Worm (Caenorhabditis elegans): Measurements from ENCODE around the gene Y22D7AL.7.

The Y22D7AL.7 gene

DNA sequence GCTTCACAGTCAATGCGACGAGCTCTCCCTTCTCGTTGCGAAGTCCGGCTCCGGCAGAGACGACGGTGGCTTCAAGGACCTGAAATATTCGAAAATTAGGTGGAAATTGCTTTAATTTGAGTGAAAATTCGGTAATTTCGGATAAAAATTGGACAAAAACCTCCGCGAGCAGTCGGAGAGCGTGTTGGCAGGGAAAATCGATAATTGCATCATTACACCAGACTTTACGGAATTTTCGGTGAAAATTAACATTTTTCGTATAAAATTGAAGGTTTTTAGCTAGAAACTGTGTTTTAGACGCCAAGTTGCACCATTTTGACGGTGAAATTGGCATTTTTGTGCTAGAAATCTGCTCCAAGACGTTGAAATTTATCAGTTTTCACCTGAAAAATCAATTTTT, 41.8 kb downstream of the Y22D7AL.7 start:
- TF ChIP-seq crh-2 (tag; optimal IDR thresholded peaks at IDR 0.05): no peak
- TF ChIP-seq blmp-1 (tag; optimal IDR thresholded peaks at IDR 0.05; ENCODE audit: insufficient read depth): no peak
- no peak for TF ChIP-seq mab-5 (tag; optimal IDR thresholded peaks at IDR 0.05)
- no peak for TF ChIP-seq aly-2 (tag; optimal IDR thresholded peaks at IDR 0.05)
- TF ChIP-seq lsy-2 (tag; optimal IDR thresholded peaks at IDR 0.05): no peak
- no peak for TF ChIP-seq ztf-1 (GFP tag; conservative IDR thresholded peaks at IDR 0.05)
- no peak for TF ChIP-seq nhr-6 (tag; optimal IDR thresholded peaks at IDR 0.05)
- no peak for TF ChIP-seq nhr-21 (tag; optimal IDR thresholded peaks at IDR 0.05)
- no peak for TF ChIP-seq mdl-1 (tag; optimal IDR thresholded peaks at IDR 0.05)
- TF ChIP-seq mbf-1 (tag; optimal IDR thresholded peaks at IDR 0.05): no peak
- TF ChIP-seq gmeb-1 (tag; optimal IDR thresholded peaks at IDR 0.05): no peak
- no peak for TF ChIP-seq ceh-16 (tag; optimal IDR thresholded peaks at IDR 0.05)
- no peak for TF ChIP-seq nhr-12 (tag; optimal IDR thresholded peaks at IDR 0.05)
- TF ChIP-seq fos-1 (tag; optimal IDR thresholded peaks at IDR 0.05): no peak
- TF ChIP-seq lin-13 (GFP tag; optimal IDR thresholded peaks at IDR 0.05): no peak

DNA sequence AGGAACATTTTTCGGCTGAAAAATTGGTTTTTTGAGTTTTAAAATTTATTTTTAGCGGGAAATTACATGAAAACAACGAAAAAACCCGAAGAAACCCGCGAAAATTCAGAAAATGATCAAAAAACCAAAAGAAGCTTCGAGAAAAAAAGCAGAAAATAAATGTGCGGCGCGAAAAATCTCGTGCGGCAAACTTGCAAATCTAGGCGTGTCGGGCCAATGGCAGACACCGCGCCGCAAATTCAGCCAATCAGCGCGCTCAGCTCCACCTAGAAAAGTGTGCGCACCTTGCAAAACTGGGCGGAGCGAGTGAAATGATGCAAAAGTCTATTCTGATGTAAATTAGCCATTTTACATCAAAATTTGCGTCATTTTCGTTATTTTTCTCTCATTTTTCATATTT, 42.4 kb downstream of the Y22D7AL.7 start, which contains the start of gene Y22D7AL.10:
Y22D7AL.10 (minus strand) TSS at position 15 of the 400 bp plus-strand sequence.
- TF ChIP-seq egl-27 (tag; optimal IDR thresholded peaks at IDR 0.05) (peak; percentile 91), nhr-12 (tag; optimal IDR thresholded peaks at IDR 0.05) (peak; percentile 2), zag-1 (tag; optimal IDR thresholded peaks at IDR 0.05) (peak; percentile 76), unc-62 (GFP tag; optimal IDR thresholded peaks at IDR 0.05) (peak; percentile 56), elt-1 (tag; optimal IDR thresholded peaks at IDR 0.05) (no peak), ztf-1 (GFP tag; conservative IDR thresholded peaks at IDR 0.05) (0 out of 2 replicates have a peak, but pooled peaks have one; percentile 76), ZK546.5 (tag; optimal IDR thresholded peaks at IDR 0.05) (peak; percentile 82), lin-13 (GFP tag; optimal IDR thresholded peaks at IDR 0.05) (peak; percentile 98), unc-39 (tag; optimal IDR thresholded peaks at IDR 0.05) (no peak), nhr-6 (tag; optimal IDR thresholded peaks at IDR 0.05) (peak; percentile 93), gmeb-1 (tag; optimal IDR thresholded peaks at IDR 0.05) (peak; percentile 96), nhr-25 (tag; optimal IDR thresholded peaks at IDR 0.05) (peak; percentile 98), lin-11 (tag; optimal IDR thresholded peaks at IDR 0.05) (peak; percentile 100), ceh-82 (tag; optimal IDR thresholded peaks at IDR 0.05) (peak; percentile 84), nhr-237 (tag; optimal IDR thresholded peaks at IDR 0.05) (peak; percentile 87), C34F6.9 (tag; optimal IDR thresholded peaks at IDR 0.05) (peak; percentile 95), blmp-1 (tag; optimal IDR thresholded peaks at IDR 0.05; ENCODE audit: insufficient read depth) (peak; percentile 84), ztf-4 (tag; optimal IDR thresholded peaks at IDR 0.05) (peak; percentile 97), ama-1 (optimal IDR thresholded peaks at IDR 0.05) (peak; percentile 49), mab-5 (tag; optimal IDR thresholded peaks at IDR 0.05) (peak; percentile 97), alr-1 (tag; optimal IDR thresholded peaks at IDR 0.05) (no peak), snpc-4 (tag; optimal IDR thresholded peaks at IDR 0.05) (peak; percentile 61), F13H6.1 (tag; optimal IDR thresholded peaks at IDR 0.05) (peak; percentile 99), nhr-21 (tag; optimal IDR thresholded peaks at IDR 0.05) (peak; percentile 97), elt-3 (tag; optimal IDR thresholded peaks at IDR 0.05) (no peak), fos-1 (tag; optimal IDR thresholded peaks at IDR 0.05) (peak; percentile 84), R02D3.7 (tag; optimal IDR thresholded peaks at IDR 0.05) (peak; percentile 76), skn-1 (tag; optimal IDR thresholded peaks at IDR 0.05) (peak; percentile 85), sem-4 (tag; optimal IDR thresholded peaks at IDR 0.05) (peak; percentile 97), ceh-16 (tag; optimal IDR thresholded peaks at IDR 0.05) (peak; percentile 86), crh-2 (tag; optimal IDR thresholded peaks at IDR 0.05) (peak; percentile 97), mbf-1 (tag; optimal IDR thresholded peaks at IDR 0.05) (peak; percentile 56), nhr-129 (tag; optimal IDR thresholded peaks at IDR 0.05) (peak; percentile 99), nhr-23 (tag; optimal IDR thresholded peaks at IDR 0.05) (no peak), peb-1 (tag; optimal IDR thresholded peaks at IDR 0.05) (no peak), nhr-77 (tag; optimal IDR thresholded peaks at IDR 0.05) (peak; percentile 82), aly-2 (tag; optimal IDR thresholded peaks at IDR 0.05) (peak; percentile 44), sma-9 (GFP tag; optimal IDR thresholded peaks at IDR 0.05) (peak; percentile 96), sma-9 (tag; optimal IDR thresholded peaks at IDR 0.05) (no peak), sma-3 (GFP tag; optimal IDR thresholded peaks at IDR 0.05) (peak; percentile 99), Y55F3AM.14 (GFP tag; optimal IDR thresholded peaks at IDR 0.05) (peak; percentile 92), unc-55 (GFP tag; optimal IDR thresholded peaks at IDR 0.05) (peak; percentile 99), nhr-11 (tag; optimal IDR thresholded peaks at IDR 0.05) (no peak), lin-39 (tag; optimal IDR thresholded peaks at IDR 0.05) (no peak), lsy-2 (tag; optimal IDR thresholded peaks at IDR 0.05) (peak; percentile 98), nhr-10 (tag; optimal IDR thresholded peaks at IDR 0.05) (peak; percentile 92), dmd-4 (tag; optimal IDR thresholded peaks at IDR 0.05) (peak; percentile 70), ztf-11 (tag; optimal IDR thresholded peaks at IDR 0.05) (peak; percentile 75), mdl-1 (tag; optimal IDR thresholded peaks at IDR 0.05) (peak; percentile 58 to 59)

All from whole organism, L2 larva.